Fruit fly (Drosophila melanogaster) whole organism, embryonic: ENCODE data around the gene CG31735.

Experiments
- C15 ChIP-seq: fragments of 200-800 bp; sonication (Bioruptor generic); IDR thresholded peaks from 3 replicates; pipeline ENCODE4 v1.3.6; 2022; ENCODE audit warnings: missing biosample characterization, missing genetic modification characterization
- Side ChIP-seq: fragments of 200-800 bp; sonication (Bioruptor generic); optimal IDR thresholded peaks from 2 replicates; lab custom pipeline; 2016; ENCODE audit warnings: missing biosample characterization, missing genetic modification characterization
- dmrt99B ChIP-seq: fragments of 200-800 bp; sonication (Bioruptor generic); optimal IDR thresholded peaks from 2 replicates; lab custom pipeline; 2018; ENCODE audit warnings: missing biosample characterization, mild to moderate bottlenecking, missing genetic modification characterization, moderate library complexity

DNA sequence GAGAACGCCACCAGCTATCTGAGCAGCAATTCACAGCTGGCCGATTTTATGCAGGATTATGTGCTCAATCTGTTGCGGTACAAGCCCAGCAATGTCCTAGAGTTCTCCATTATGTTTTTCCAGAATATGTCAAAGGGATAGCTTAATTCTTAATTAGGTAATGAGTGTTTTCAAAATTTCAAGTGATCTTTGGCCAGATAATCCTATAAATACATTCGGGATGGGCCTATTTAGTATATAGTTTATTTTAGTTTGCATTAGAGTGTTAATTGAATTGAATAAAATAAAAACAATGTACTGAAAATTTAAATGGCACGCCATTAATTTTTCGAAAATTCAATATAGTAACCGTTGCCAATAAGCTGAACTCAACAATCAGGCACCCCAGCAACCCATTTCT is 41.4 kb upstream of the CG31735 start, which contains the start of gene Tektin-A:
- TF ChIP-seq C15 (no peak), dmrt99B (tag; lab: Kevin White, UChicago) (no peak), Side (no peak)
